Fruit fly (Drosophila melanogaster) whole organism, embryonic: ENCODE measurements around the gene msn.
A peak's percentile ranks its signal among the peaks of the same experiment; 100 is the strongest.

Experiments
- Bgb ChIP-seq: fragments of 200-800 bp; sonication (Bioruptor generic); IDR thresholded peaks from 2 replicates; pipeline ENCODE4 v1.3.6; 2022; ENCODE audit warnings: missing biosample characterization, missing genetic modification characterization; ENCODE audit not compliant: partially characterized antibody
- CG11093 ChIP-seq: fragments of 200-800 bp; sonication (Bioruptor generic); IDR thresholded peaks from 3 replicates; pipeline ENCODE4 v1.3.6; 2022; ENCODE audit warnings: missing biosample characterization, missing genetic modification characterization
- CG1233 ChIP-seq: fragments of 200-800 bp; sonication (Bioruptor generic); optimal IDR thresholded peaks from 4 replicates; lab custom pipeline; 2018; ENCODE audit warnings: missing biosample characterization, mild to moderate bottlenecking, missing genetic modification characterization
- CG12744 ChIP-seq: fragments of 200-800 bp; sonication (Bioruptor generic); optimal IDR thresholded peaks from 2 replicates; lab custom pipeline; 2016; ENCODE audit warnings: missing biosample characterization, missing genetic modification characterization
- CG14441 ChIP-seq: fragments of 200-800 bp; sonication (Bioruptor generic); IDR thresholded peaks from 2 replicates; pipeline ENCODE4 v1.3.6; 2022; ENCODE audit warnings: missing biosample characterization, missing genetic modification characterization
- CG32767 ChIP-seq: fragments of 200-800 bp; sonication (Bioruptor generic); IDR thresholded peaks from 2 replicates; pipeline ENCODE4 v1.3.6; 2022; ENCODE audit warnings: missing biosample characterization, missing genetic modification characterization
- CG3726 ChIP-seq: fragments of 200-800 bp; sonication (Bioruptor generic); IDR thresholded peaks from 3 replicates; pipeline ENCODE4, ENCODE4 v1.3.6; 2022; ENCODE audit warnings: missing biosample characterization, missing genetic modification characterization
- CG4707 ChIP-seq: fragments of 200-800 bp; sonication (Bioruptor generic); optimal IDR thresholded peaks from 2 replicates; lab custom pipeline; 2018; ENCODE audit warnings: missing biosample characterization, mild to moderate bottlenecking, missing genetic modification characterization, moderate library complexity
- CG5953 ChIP-seq: fragments of 200-800 bp; sonication (Bioruptor generic); IDR thresholded peaks from 2 replicates; pipeline ENCODE4 v1.3.6; 2022; ENCODE audit warnings: missing biosample characterization, missing genetic modification characterization
- CG6683 ChIP-seq: fragments of 200-800 bp; sonication (Bioruptor generic); optimal IDR thresholded peaks from 2 replicates; lab custom pipeline; 2017; ENCODE audit warnings: missing biosample characterization, mild to moderate bottlenecking, missing genetic modification characterization, missing genetic modification reagents
- CG6765 ChIP-seq: fragments of 200-800 bp; sonication (Bioruptor generic); optimal IDR thresholded peaks from 3 replicates; lab custom pipeline; 2017; ENCODE audit warnings: missing biosample characterization, mild to moderate bottlenecking, missing genetic modification characterization
- CG8281 ChIP-seq: fragments of 200-800 bp; sonication (Bioruptor generic); optimal IDR thresholded peaks from 2 replicates; lab custom pipeline; 2018; ENCODE audit warnings: missing biosample characterization, mild to moderate bottlenecking, missing genetic modification characterization, moderate library complexity
- CoRest ChIP-seq: fragments of 200-800 bp; sonication (Bioruptor generic); optimal IDR thresholded peaks from 3 replicates; lab custom pipeline; 2018; ENCODE audit warnings: missing biosample characterization, mild to moderate bottlenecking, missing genetic modification characterization, moderate library complexity
- D ChIP-seq, 2 experiments: fragments of 200-800 bp in 1 of 2; fragments of >200 bp in 1 of 2; sonication (Bioruptor generic) in 1 of 2; optimal IDR thresholded peaks; 2 replicates in 1 of 2; 3 replicates in 1 of 2; lab custom pipeline; 2017; ENCODE audit warnings: mild to moderate bottlenecking in 1 of 2, missing biosample characterization in 1 of 2, missing genetic modification characterization in 1 of 2, missing genetic modification reagents in 1 of 2
- Dfd ChIP-seq, 2 experiments: fragments of >200 bp; optimal IDR thresholded peaks; 2 replicates each; lab custom pipeline; 2017; ENCODE audit warnings: missing biosample characterization in 2 of 2, missing genetic modification characterization in 2 of 2
- Dref ChIP-seq: fragments of 200-800 bp; sonication (Bioruptor generic); IDR thresholded peaks from 2 replicates; pipeline ENCODE4 v1.3.6; 2022; ENCODE audit warnings: missing biosample characterization, missing genetic modification characterization
- HLH54F ChIP-seq: fragments of 200-800 bp; sonication (Bioruptor generic); optimal IDR thresholded peaks from 3 replicates; lab custom pipeline; 2016; ENCODE audit warnings: missing biosample characterization, missing genetic modification characterization
- HmgZ ChIP-seq: fragments of 200-800 bp; sonication (Bioruptor generic); optimal IDR thresholded peaks from 2 replicates; lab custom pipeline; 2018; ENCODE audit warnings: missing biosample characterization, mild to moderate bottlenecking, missing genetic modification characterization
- Hmx ChIP-seq: fragments of 200-800 bp; sonication (Bioruptor generic); optimal IDR thresholded peaks from 2 replicates; lab custom pipeline; 2016; ENCODE audit warnings: missing biosample characterization, missing genetic modification characterization
- Hr3 ChIP-seq: fragments of 200-800 bp; sonication (Bioruptor generic); optimal IDR thresholded peaks from 3 replicates; lab custom pipeline; 2016; ENCODE audit warnings: missing biosample characterization, missing genetic modification characterization
- Lhr ChIP-seq: fragments of 200-800 bp; sonication (Bioruptor generic); optimal IDR thresholded peaks from 3 replicates; lab custom pipeline; 2017; ENCODE audit warnings: mild to moderate bottlenecking, missing biosample characterization, missing genetic modification reagents, missing genetic modification characterization
- MESR4 ChIP-seq: fragments of 200-800 bp; sonication (Bioruptor generic); optimal IDR thresholded peaks from 2 replicates; lab custom pipeline; 2018; ENCODE audit warnings: missing biosample characterization, mild to moderate bottlenecking, missing genetic modification characterization, moderate library complexity
- MTF-1 ChIP-seq: fragments of 200-800 bp; sonication (Bioruptor generic); optimal IDR thresholded peaks from 2 replicates; lab custom pipeline; 2018; ENCODE audit warnings: missing biosample characterization, mild to moderate bottlenecking, missing genetic modification characterization, borderline replicate concordance
- Meics ChIP-seq: fragments of 200-800 bp; sonication (Bioruptor generic); optimal IDR thresholded peaks from 2 replicates; lab custom pipeline; 2017; ENCODE audit warnings: missing biosample characterization, mild to moderate bottlenecking, missing genetic modification characterization
- NK7.1 ChIP-seq: fragments of 200-800 bp; sonication (Bioruptor generic); optimal IDR thresholded peaks from 3 replicates; lab custom pipeline; 2016; ENCODE audit warnings: missing biosample characterization, missing genetic modification characterization
- Neu2 ChIP-seq: fragments of 200-800 bp; sonication (Bioruptor generic); optimal IDR thresholded peaks from 3 replicates; lab custom pipeline; 2016; ENCODE audit warnings: missing biosample characterization, missing genetic modification characterization, borderline replicate concordance
- Ptx1 ChIP-seq: fragments of 200-800 bp; sonication (Bioruptor generic); IDR thresholded peaks from 2 replicates; pipeline ENCODE4 v1.3.6; 2022; ENCODE audit warnings: missing biosample characterization, missing genetic modification characterization
- Side ChIP-seq: fragments of 200-800 bp; sonication (Bioruptor generic); optimal IDR thresholded peaks from 2 replicates; lab custom pipeline; 2016; ENCODE audit warnings: missing biosample characterization, missing genetic modification characterization
- ara ChIP-seq: fragments of 200-800 bp; sonication (Bioruptor generic); IDR thresholded peaks from 2 replicates; pipeline ENCODE4 v1.3.6; 2022; ENCODE audit warnings: missing biosample characterization, missing genetic modification characterization
- bbx ChIP-seq: fragments of 200-800 bp; sonication (Bioruptor generic); IDR thresholded peaks from 2 replicates; pipeline ENCODE4 v1.3.6; 2022; ENCODE audit warnings: missing biosample characterization, missing genetic modification characterization; ENCODE audit not compliant: partially characterized antibody
- bcd ChIP-seq: fragments of 200-800 bp; sonication (Bioruptor generic); optimal IDR thresholded peaks from 2 replicates; lab custom pipeline; 2017; ENCODE audit warnings: missing biosample characterization, mild to moderate bottlenecking, missing genetic modification characterization
- caup ChIP-seq: fragments of 200-800 bp; sonication (Bioruptor generic); optimal IDR thresholded peaks from 3 replicates; lab custom pipeline; 2017; ENCODE audit warnings: missing biosample characterization, mild to moderate bottlenecking, missing genetic modification characterization, moderate library complexity; ENCODE audit not compliant: severe bottlenecking
- chinmo ChIP-seq: fragments of 200-800 bp; sonication (Bioruptor generic); IDR thresholded peaks from 4 replicates; pipeline ENCODE4 v1.3.6; 2022; ENCODE audit warnings: missing biosample characterization, missing genetic modification characterization; ENCODE audit not compliant: partially characterized antibody
- chn ChIP-seq: fragments of 200-800 bp; sonication (Bioruptor generic); optimal IDR thresholded peaks from 2 replicates; lab custom pipeline; 2016; ENCODE audit warnings: missing biosample characterization, missing genetic modification characterization
- eve ChIP-seq, 2 experiments: fragments of >200 bp; optimal IDR thresholded peaks; 2 replicates each; lab custom pipeline; 2017; ENCODE audit warnings: missing biosample characterization in 2 of 2, missing genetic modification characterization in 2 of 2
- ewg ChIP-seq: fragments of 200-800 bp; sonication (Bioruptor generic); optimal IDR thresholded peaks from 3 replicates; lab custom pipeline; 2017; ENCODE audit warnings: mild to moderate bottlenecking, missing biosample characterization, missing genetic modification reagents, missing genetic modification characterization
- grn ChIP-seq: fragments of 200-800 bp; sonication (Bioruptor generic); optimal IDR thresholded peaks from 3 replicates; lab custom pipeline; 2017; ENCODE audit warnings: missing biosample characterization, missing genetic modification characterization
- her ChIP-seq: fragments of 200-800 bp; sonication (Bioruptor generic); optimal IDR thresholded peaks from 2 replicates; lab custom pipeline; 2016; ENCODE audit warnings: missing biosample characterization, missing genetic modification characterization
- hth ChIP-seq: fragments of >200 bp; optimal IDR thresholded peaks from 2 replicates; lab custom pipeline; 2017; ENCODE audit warnings: inconsistent platforms
- jigr1 ChIP-seq: fragments of 200-800 bp; sonication (Bioruptor generic); IDR thresholded peaks from 3 replicates; pipeline ENCODE4 v1.3.6; 2022; ENCODE audit warnings: missing biosample characterization, missing genetic modification characterization
- klu ChIP-seq: fragments of 200-800 bp; sonication (Bioruptor generic); IDR thresholded peaks from 2 replicates; pipeline ENCODE4 v1.3.6; 2022; ENCODE audit warnings: missing biosample characterization, missing genetic modification characterization
- pho ChIP-seq: fragments of 200-800 bp; sonication (Bioruptor generic); optimal IDR thresholded peaks from 2 replicates; lab custom pipeline; 2016; ENCODE audit warnings: missing biosample characterization, missing genetic modification characterization
- shn ChIP-seq: fragments of 200-800 bp; sonication (Bioruptor generic); optimal IDR thresholded peaks from 3 replicates; lab custom pipeline; 2016; ENCODE audit warnings: missing biosample characterization, missing genetic modification characterization
- slbo ChIP-seq: fragments of 200-800 bp; sonication (Bioruptor generic); IDR thresholded peaks from 2 replicates; pipeline ENCODE4 v1.3.6; 2022; ENCODE audit warnings: missing biosample characterization, missing genetic modification characterization
- sr ChIP-seq: fragments of 200-800 bp; sonication (Bioruptor generic); IDR thresholded peaks from 3 replicates; pipeline ENCODE4 v1.3.6; 2022; ENCODE audit warnings: missing biosample characterization, missing genetic modification characterization
- ssp ChIP-seq: fragments of 200-800 bp; sonication (Bioruptor generic); IDR thresholded peaks from 2 replicates; pipeline ENCODE4 v1.3.6; 2022; ENCODE audit warnings: missing biosample characterization, missing genetic modification characterization
- stc ChIP-seq: fragments of 200-800 bp; sonication (Bioruptor generic); IDR thresholded peaks from 2 replicates; pipeline ENCODE4 v1.3.6; 2022; ENCODE audit warnings: missing biosample characterization, missing genetic modification characterization
- sug ChIP-seq: fragments of 200-800 bp; optimal IDR thresholded peaks from 2 replicates; lab custom pipeline; 2019; ENCODE audit warnings: missing biosample characterization, mild to moderate bottlenecking, missing genetic modification characterization, moderate library complexity
- tx ChIP-seq: fragments of 200-800 bp; sonication (Bioruptor generic); optimal IDR thresholded peaks from 2 replicates; lab custom pipeline; 2016; ENCODE audit warnings: missing biosample characterization, missing genetic modification characterization
- vnd ChIP-seq: fragments of 200-800 bp; sonication (Bioruptor generic); IDR thresholded peaks from 3 replicates; pipeline ENCODE4 v1.3.6; 2022; ENCODE audit warnings: missing biosample characterization, missing genetic modification characterization; ENCODE audit not compliant: partially characterized antibody

Gene msn

dm6 chr3L:2581343-2581825 is 5.0 kb downstream of the msn start (continued):
- TF ChIP-seq bbx (GFP tag; lab: Robert Waterston, UW) (peak; percentile 41; the same call in 1 of the 2 replicates), HLH54F (GFP tag; lab: Kevin White, UChicago) (peak; percentile 64), slbo (GFP tag; lab: Robert Waterston, UW) (peak; percentile 95), CG8281 (tag; lab: Kevin White, UChicago) (peak; percentile 57), CG14441 (GFP tag; lab: Robert Waterston, UW) (peak; percentile 88), vnd (no peak), Meics (GFP tag; lab: Kevin White, UChicago) (peak; percentile 86), bcd (peak; percentile 88), Ptx1 (GFP tag; lab: Robert Waterston, UW) (peak; percentile 78), eve (GFP tag; optimal IDR thresholded peaks at IDR 0.05; lab: Kevin White, UChicago) (peak in 1 of 2 experiments; percentile 80), Dfd (GFP tag; optimal IDR thresholded peaks at IDR 0.05; lab: Kevin White, UChicago) (no peak), her (GFP tag; lab: Kevin White, UChicago) (peak; percentile 38), caup (GFP tag; lab: Kevin White, UChicago) (peak; percentile 84), grn (GFP tag; lab: Kevin White, UChicago) (peak; percentile 57), CoRest (tag; lab: Kevin White, UChicago) (peak; percentile 89), Bgb (no peak), ara (GFP tag; lab: Robert Waterston, UW) (peak; percentile 83), hth (lab: Kevin White, UChicago) (no peak), MESR4 (GFP tag; lab: Kevin White, UChicago) (peak; percentile 23), jigr1 (GFP tag; lab: Robert Waterston, UW) (no peak), CG1233 (peak; percentile 80), CG11093 (peak; percentile 77; the same call in 2 of the 3 replicates), Hr3 (GFP tag; lab: Kevin White, UChicago) (peak; percentile 79), MTF-1 (GFP tag; lab: Kevin White, UChicago) (peak; percentile 70), Neu2 (GFP tag; lab: Kevin White, UChicago) (peak; percentile 7), NK7.1 (GFP tag; lab: Kevin White, UChicago) (peak; percentile 62), chn (peak; percentile 76), tx (peak; percentile 38), ssp (GFP tag; lab: Robert Waterston, UW) (peak; percentile 59), chinmo (no peak), CG6683 (peak; percentile 55), HmgZ (peak; percentile 84), CG32767 (GFP tag; lab: Robert Waterston, UW) (peak; percentile 93), Side (peak; percentile 58), CG6765 (GFP tag; lab: Kevin White, UChicago) (peak; percentile 57), CG12744 (GFP tag; lab: Kevin White, UChicago) (peak; percentile 45), Lhr (GFP tag; lab: Kevin White, UChicago) (peak; percentile 62), Hmx (GFP tag; lab: Kevin White, UChicago) (peak; percentile 17), ewg (GFP tag; lab: Kevin White, UChicago) (peak; percentile 75), CG3726 (GFP tag; lab: Robert Waterston, UW) (peak; percentile 84), D (optimal IDR thresholded peaks at IDR 0.05; lab: Kevin White, UChicago) (no peak), D (GFP tag; optimal IDR thresholded peaks at IDR 0.05; lab: Kevin White, UChicago) (peak; percentile 84), shn (GFP tag; lab: Kevin White, UChicago) (peak; percentile 72), pho (peak; percentile 67), CG5953 (GFP tag; lab: Robert Waterston, UW) (peak; percentile 81), sug (peak; percentile 47), CG4707 (GFP tag; lab: Kevin White, UChicago) (peak; percentile 61), sr (GFP tag; lab: Robert Waterston, UW) (0 out of 3 replicates have a peak, but pooled peaks have one; percentile 15), klu (GFP tag; lab: Robert Waterston, UW) (peak; percentile 61), stc (GFP tag; lab: Robert Waterston, UW) (peak; percentile 84), Dref (GFP tag; lab: Robert Waterston, UW) (no peak)
